Fruit fly (Drosophila melanogaster): Measurements from ENCODE around the gene Ubi-p5E.

- TF ChIP-seq EcR (GFP tag; optimal IDR thresholded peaks at IDR 0.05) = no peak
- TF ChIP-seq D1 (tag; optimal IDR thresholded peaks at IDR 0.05) = no peak
- TF ChIP-seq CG13204 (GFP tag; optimal IDR thresholded peaks at IDR 0.05) = no peak
- TF ChIP-seq Snoo (tag; optimal IDR thresholded peaks at IDR 0.05) = no peak
- TF ChIP-seq CG15710 (tag; optimal IDR thresholded peaks at IDR 0.05) = no peak
- TF ChIP-seq Ets98B (GFP tag; IDR thresholded peaks at IDR 0.05) = no peak
- TF ChIP-seq CG12605 (GFP tag; IDR thresholded peaks at IDR 0.05) = no peak
- TF ChIP-seq CG8159 (tag; optimal IDR thresholded peaks at IDR 0.05) = no peak
- TF ChIP-seq CG14655 (GFP tag; optimal IDR thresholded peaks at IDR 0.05) = no peak
Measured at dm6 chrX:6301052-6301451, 21.6 kb upstream of the Ubi-p5E start, which contains the start of gene CG12219.
